Worm (Caenorhabditis elegans): ENCODE measurements around the gene F20C5.5.

DNA sequence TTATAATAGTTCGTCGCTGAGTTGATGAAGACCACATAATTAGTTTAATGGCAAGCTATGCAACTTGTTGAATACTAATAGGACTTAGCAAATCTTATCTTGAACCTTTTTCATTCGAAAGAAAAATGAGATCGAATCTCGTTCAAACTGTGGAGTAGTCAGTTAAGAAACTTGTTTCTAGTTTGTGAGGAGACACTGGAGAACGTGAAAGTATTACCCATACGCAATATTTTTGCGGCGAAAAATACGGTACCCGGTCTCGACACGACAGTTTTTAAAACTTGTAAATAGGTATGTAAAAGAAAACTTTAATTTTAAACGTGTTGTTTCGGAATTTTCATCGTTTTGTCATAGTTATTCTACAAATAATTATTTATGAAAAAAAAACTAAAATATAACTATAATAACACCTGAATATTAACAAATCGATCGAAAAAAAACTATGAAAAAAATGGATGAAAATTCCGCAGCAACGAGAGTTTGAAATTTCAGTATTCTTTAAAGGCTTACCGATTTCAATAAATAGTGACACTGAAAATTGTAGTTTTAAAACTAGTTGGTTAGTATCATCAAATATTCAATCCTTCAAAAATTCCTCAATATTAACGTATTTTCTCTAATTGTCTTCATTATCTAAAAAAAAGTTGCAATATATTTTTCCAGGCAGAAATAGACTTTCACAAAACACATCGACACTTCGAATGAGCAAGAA is 23.7 kb downstream of the F20C5.5 start, which contains the start of the genes F20C5.7 and parg-1:
- no peak for TF ChIP-seq pqm-1 (tag; optimal IDR thresholded peaks at IDR 0.05)
- TF ChIP-seq hmg-11 (tag; optimal IDR thresholded peaks at IDR 0.05), result no peak
- no peak for TF ChIP-seq nhr-237 (tag; optimal IDR thresholded peaks at IDR 0.05)
- no peak for TF ChIP-seq lin-15B (tag; optimal IDR thresholded peaks at IDR 0.05)

Data from whole organism, L3 larva.